Worm (Caenorhabditis elegans) whole organism, mixed stage, embryonic: ENCODE data around the gene F54H12.4.

Experiments used
- bed-3 ChIP-seq: fragments of 200-800 bp; sonication (Bioruptor generic); optimal IDR thresholded peaks from 3 replicates; lab custom pipeline; 2018; ENCODE audit warnings: mild to moderate bottlenecking, missing genetic modification characterization, moderate library complexity, missing compliant biosample characterization
- ces-1 ChIP-seq: fragments of 150-350 bp; optimal IDR thresholded peaks from 2 replicates; lab custom pipeline; 2014; ENCODE audit warnings: missing biosample characterization, missing genetic modification reagents, missing genetic modification characterization
- mab-5 ChIP-seq: fragments of 150-350 bp; optimal IDR thresholded peaks from 2 replicates; lab custom pipeline; 2014; ENCODE audit warnings: missing biosample characterization, missing genetic modification characterization
- nhr-12 ChIP-seq: fragments of 150-350 bp; optimal IDR thresholded peaks from 2 replicates; lab custom pipeline; 2014; ENCODE audit warnings: missing biosample characterization, missing genetic modification characterization
- pha-4 ChIP-seq: fragments of 150-350 bp; optimal IDR thresholded peaks from 2 replicates; lab custom pipeline; 2018; ENCODE audit warnings: missing biosample characterization, missing genetic modification reagents, missing genetic modification characterization
- unc-120 ChIP-seq: sonication (generic microtip); optimal IDR thresholded peaks from 2 replicates; lab custom pipeline; 2017; ENCODE audit warnings: missing genetic modification characterization, missing compliant biosample characterization; ENCODE audit not compliant: poor library complexity, severe bottlenecking

- TF ChIP-seq bed-3 (GFP tag; lab: Kevin White, UChicago) (no peak), ces-1 (GFP tag; lab: Kevin White, UChicago) (no peak), pha-4 (tag; lab: Kevin White, UChicago) (no peak), mab-5 (no peak), unc-120 (tag; lab: Kevin White, UChicago) (no peak), nhr-12 (tag; lab: Kevin White, UChicago) (no peak)
Measured at ce11 chrIII:7946968-7947491, 15.5 kb downstream of the F54H12.4 start, which contains the start of gene gsto-1.
